Worm (Caenorhabditis elegans) whole organism, mixed stage, embryonic: ENCODE results near the gene Y104H12D.2.

Experiments used
- blmp-1 ChIP-seq: fragments of 150-350 bp; optimal IDR thresholded peaks from 2 replicates; lab custom pipeline; 2014; ENCODE audit warnings: missing biosample characterization, missing genetic modification characterization
- elt-1 ChIP-seq: sonication (generic microtip); optimal IDR thresholded peaks from 2 replicates; lab custom pipeline; 2017; ENCODE audit warnings: missing genetic modification characterization, mild to moderate bottlenecking, missing compliant biosample characterization, antibody characterized with exemption, moderate library complexity, borderline replicate concordance; ENCODE audit not compliant: insufficient read depth
- lin-13 ChIP-seq: fragments of 150-350 bp; optimal IDR thresholded peaks from 2 replicates; lab custom pipeline; 2014; ENCODE audit warnings: missing biosample characterization, missing genetic modification characterization
- nhr-28 ChIP-seq: fragments of 150-350 bp; optimal IDR thresholded peaks from 2 replicates; lab custom pipeline; 2014; ENCODE audit warnings: missing biosample characterization, missing genetic modification characterization
- sem-2 ChIP-seq: fragments of 200-800 bp; sonication (Bioruptor generic); optimal IDR thresholded peaks from 2 replicates; lab custom pipeline; 2018; ENCODE audit warnings: mild to moderate bottlenecking, missing genetic modification characterization, missing compliant biosample characterization
- snpc-4 ChIP-seq: fragments of 150-350 bp; optimal IDR thresholded peaks from 2 replicates; lab custom pipeline; 2014; ENCODE audit warnings: missing biosample characterization, missing genetic modification characterization
- sptf-1 ChIP-seq: sonication (generic microtip); optimal IDR thresholded peaks from 2 replicates; lab custom pipeline; 2017; ENCODE audit warnings: mild to moderate bottlenecking, missing genetic modification characterization, moderate library complexity, missing compliant biosample characterization
- unc-62 ChIP-seq: fragments of 150-350 bp; optimal IDR thresholded peaks from 2 replicates; lab custom pipeline; 2014; ENCODE audit warnings: missing biosample characterization, missing genetic modification reagents, missing genetic modification characterization
- ztf-11 ChIP-seq: fragments of 150-350 bp; optimal IDR thresholded peaks from 2 replicates; lab custom pipeline; 2014; ENCODE audit warnings: missing biosample characterization, missing genetic modification characterization

DNA sequence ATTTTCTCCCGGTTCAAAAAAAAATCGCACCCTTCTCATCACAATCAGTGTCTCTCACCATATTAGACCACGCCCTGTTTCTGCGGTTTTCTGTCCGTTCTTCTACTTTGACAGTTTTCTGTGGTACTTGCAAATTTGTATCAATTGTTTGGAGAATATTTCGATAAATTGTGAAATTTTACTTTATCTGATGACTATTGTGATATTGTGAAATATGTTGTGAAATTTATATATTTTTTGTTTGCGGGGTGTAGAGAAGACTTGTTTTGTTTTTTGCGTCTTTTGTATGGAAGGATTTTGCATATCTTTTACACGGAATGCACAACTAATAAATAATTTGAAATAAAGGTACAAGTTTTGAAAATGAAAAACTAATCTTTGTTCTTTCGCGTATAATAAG lies 10.5 kb upstream of the Y104H12D.2 start:
- TF ChIP-seq ztf-11 (no peak), elt-1 (tag; lab: Kevin White, UChicago) (no peak), snpc-4 (tag; lab: Kevin White, UChicago) (no peak), unc-62 (GFP tag; lab: Kevin White, UChicago) (no peak), lin-13 (no peak), nhr-28 (tag; lab: Kevin White, UChicago) (no peak), sptf-1 (tag; lab: Kevin White, UChicago) (no peak), sem-2 (GFP tag; lab: Kevin White, UChicago) (no peak), blmp-1 (tag; lab: Kevin White, UChicago) (no peak)
